Worm (Caenorhabditis elegans): ENCODE measurements around the gene ppm-1.A.

DNA sequence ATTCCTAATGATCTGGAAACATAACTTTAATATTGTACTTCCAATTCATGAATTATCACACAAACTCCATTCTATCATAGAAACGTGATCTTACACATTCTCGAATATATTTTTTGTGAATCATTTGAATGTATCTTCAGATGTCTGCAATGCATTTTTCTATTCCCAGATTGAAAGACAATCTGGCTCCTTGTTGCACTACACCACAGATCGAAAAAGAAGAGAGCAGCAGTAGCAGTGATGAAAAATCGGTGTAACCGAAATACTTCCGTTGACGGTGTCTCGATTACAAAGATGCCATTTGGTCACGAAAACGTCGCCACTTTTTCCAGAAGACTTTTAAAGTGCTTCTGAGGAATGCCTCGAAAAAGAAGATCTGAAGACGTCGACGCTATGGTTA, 3.8 kb upstream of the ppm-1.A start, which contains the start of gene degt-1:
- TF ChIP-seq ceh-83 (GFP tag; optimal IDR thresholded peaks at IDR 0.05): no peak
- TF ChIP-seq hlh-1 (tag; optimal IDR thresholded peaks at IDR 0.05): no peak
- no peak for TF ChIP-seq unc-62 (GFP tag; optimal IDR thresholded peaks at IDR 0.05)
- no peak for TF ChIP-seq nhr-2 (tag; optimal IDR thresholded peaks at IDR 0.05)
- TF ChIP-seq snpc-4 (tag; optimal IDR thresholded peaks at IDR 0.05): no peak
- TF ChIP-seq pha-4 (tag; optimal IDR thresholded peaks at IDR 0.05): no peak
- no peak for TF ChIP-seq lin-13 (tag; optimal IDR thresholded peaks at IDR 0.05)
- TF ChIP-seq unc-39 (tag; optimal IDR thresholded peaks at IDR 0.05): no peak
- no peak for TF ChIP-seq nhr-28 (tag; optimal IDR thresholded peaks at IDR 0.05)
- no peak for TF ChIP-seq ztf-11 (tag; optimal IDR thresholded peaks at IDR 0.05)

All from whole organism, mixed stage, embryonic.